Fruit fly (Drosophila melanogaster) whole organism, pupa: ENCODE data around the gene Tom70.

ENCODE experiments used
- CG10348 ChIP-seq: fragments of 200-800 bp; sonication (Bioruptor generic); IDR thresholded peaks from 2 replicates; pipeline ENCODE4 v1.3.6; 2022; ENCODE audit warnings: missing biosample characterization, missing genetic modification characterization
- CG12605 ChIP-seq: fragments of 200-800 bp; sonication (Bioruptor generic); IDR thresholded peaks from 2 replicates; pipeline ENCODE4 v1.3.6; 2022; ENCODE audit warnings: missing biosample characterization, missing genetic modification characterization
- CG13204 ChIP-seq: fragments of 200-800 bp; sonication (Bioruptor generic); optimal IDR thresholded peaks from 2 replicates; lab custom pipeline; 2018; ENCODE audit warnings: missing biosample characterization, mild to moderate bottlenecking, missing genetic modification characterization, moderate library complexity
- CG14655 ChIP-seq: fragments of 200-800 bp; sonication (Bioruptor generic); optimal IDR thresholded peaks from 3 replicates; lab custom pipeline; 2017; ENCODE audit warnings: mild to moderate bottlenecking, missing biosample characterization, missing genetic modification reagents, missing genetic modification characterization
- CG15710 ChIP-seq: fragments of 200-800 bp; sonication (Bioruptor generic); optimal IDR thresholded peaks from 2 replicates; lab custom pipeline; 2018; ENCODE audit warnings: missing biosample characterization, mild to moderate bottlenecking, missing genetic modification characterization, moderate library complexity
- CG17806 ChIP-seq: fragments of 200-800 bp; sonication (Bioruptor generic); optimal IDR thresholded peaks from 2 replicates; lab custom pipeline; 2018; ENCODE audit warnings: missing biosample characterization, mild to moderate bottlenecking, missing genetic modification characterization, moderate library complexity
- CG32121 ChIP-seq: fragments of 200-800 bp; sonication (Bioruptor generic); IDR thresholded peaks from 2 replicates; pipeline ENCODE4 v1.3.6; 2022; ENCODE audit warnings: missing biosample characterization, missing genetic modification characterization
- CG34367 ChIP-seq: fragments of 200-800 bp; sonication (Bioruptor generic); optimal IDR thresholded peaks from 2 replicates; lab custom pipeline; 2018; ENCODE audit warnings: missing biosample characterization, mild to moderate bottlenecking, missing genetic modification characterization
- CG4496 ChIP-seq: fragments of 200-800 bp; sonication (Bioruptor generic); IDR thresholded peaks from 3 replicates; pipeline ENCODE4 v1.3.6; 2022; ENCODE audit warnings: missing biosample characterization, missing genetic modification characterization
- CG8159 ChIP-seq: fragments of 200-800 bp; sonication (Bioruptor generic); optimal IDR thresholded peaks from 3 replicates; lab custom pipeline; 2018; ENCODE audit warnings: missing biosample characterization, mild to moderate bottlenecking, missing genetic modification characterization, moderate library complexity
- CG8301 ChIP-seq: fragments of 200-800 bp; sonication (Bioruptor generic); optimal IDR thresholded peaks from 2 replicates; lab custom pipeline; 2018; ENCODE audit warnings: missing biosample characterization, mild to moderate bottlenecking, missing genetic modification characterization
- CG9948 ChIP-seq: fragments of 200-800 bp; sonication (Bioruptor generic); optimal IDR thresholded peaks from 2 replicates; lab custom pipeline; 2018; ENCODE audit warnings: missing biosample characterization, mild to moderate bottlenecking, missing genetic modification characterization, moderate library complexity
- D1 ChIP-seq: fragments of 200-800 bp; sonication (Bioruptor generic); optimal IDR thresholded peaks from 2 replicates; lab custom pipeline; 2018; ENCODE audit warnings: missing biosample characterization, mild to moderate bottlenecking, missing genetic modification characterization, moderate library complexity
- EcR ChIP-seq: fragments of 200-800 bp; sonication (Bioruptor generic); optimal IDR thresholded peaks from 3 replicates; lab custom pipeline; 2019; ENCODE audit warnings: missing biosample characterization, missing genetic modification characterization, mild to moderate bottlenecking, moderate library complexity, missing genetic modification reagents
- Ets98B ChIP-seq: fragments of 200-800 bp; sonication (Bioruptor generic); IDR thresholded peaks from 2 replicates; pipeline ENCODE4 v1.3.6; 2022; ENCODE audit warnings: missing biosample characterization, missing genetic modification characterization
- Pif1A ChIP-seq: fragments of 200-800 bp; sonication (Bioruptor generic); optimal IDR thresholded peaks from 3 replicates; lab custom pipeline; 2016; ENCODE audit warnings: missing biosample characterization, missing genetic modification characterization
- Pif1B ChIP-seq: fragments of 200-800 bp; sonication (Bioruptor generic); optimal IDR thresholded peaks from 3 replicates; lab custom pipeline; 2016; ENCODE audit warnings: missing biosample characterization, missing genetic modification characterization
- Snoo ChIP-seq: fragments of 200-800 bp; sonication (Bioruptor generic); optimal IDR thresholded peaks from 3 replicates; lab custom pipeline; 2017; ENCODE audit warnings: missing biosample characterization, mild to moderate bottlenecking, missing genetic modification characterization, inconsistent platforms
- fd96Ca ChIP-seq: fragments of 200-800 bp; sonication (Bioruptor generic); IDR thresholded peaks from 3 replicates; pipeline ENCODE4 v1.3.6; 2022; ENCODE audit warnings: missing biosample characterization, missing genetic modification characterization
- gl ChIP-seq: fragments of 200-800 bp; sonication (Bioruptor generic); optimal IDR thresholded peaks from 2 replicates; lab custom pipeline; 2018; ENCODE audit warnings: missing biosample characterization, mild to moderate bottlenecking, missing genetic modification characterization
- rn ChIP-seq: fragments of 200-800 bp; sonication (Bioruptor generic); IDR thresholded peaks from 2 replicates; pipeline ENCODE4 v1.3.6; 2022; ENCODE audit warnings: missing biosample characterization, missing genetic modification characterization

The Tom70 gene

dm6 chr2L:12025505-12025904 is 12.8 kb downstream of the Tom70 start:
- TF ChIP-seq rn (GFP tag; lab: Robert Waterston, UW): no peak
- TF ChIP-seq CG9948 (tag; lab: Kevin White, UChicago): no peak
- TF ChIP-seq gl (tag; lab: Kevin White, UChicago): no peak
- TF ChIP-seq CG12605: no peak
- TF ChIP-seq Ets98B (GFP tag; lab: Robert Waterston, UW): peak; percentile 67
- TF ChIP-seq CG8301 (tag; lab: Kevin White, UChicago): peak; percentile 29
- TF ChIP-seq CG15710: peak; percentile 5
- no peak for TF ChIP-seq Snoo (tag; lab: Kevin White, UChicago)
- no peak for TF ChIP-seq CG14655 (GFP tag; lab: Kevin White, UChicago)
- peak; percentile 5 for TF ChIP-seq CG8159
- TF ChIP-seq Pif1A: no peak
- TF ChIP-seq CG17806: no peak
- TF ChIP-seq CG13204 (GFP tag; lab: Kevin White, UChicago): peak; percentile 24
- TF ChIP-seq Pif1B: no peak
- TF ChIP-seq CG10348 (GFP tag; lab: Robert Waterston, UW): 0 out of 2 replicates have a peak, but pooled peaks have one; percentile 7
- peak; percentile 66 for TF ChIP-seq EcR (GFP tag; lab: Kevin White, UChicago)
- TF ChIP-seq D1: no peak
- TF ChIP-seq CG4496 (GFP tag; lab: Robert Waterston, UW): peak; percentile 80
- peak; percentile 53; the same call in 1 of the 3 replicates for TF ChIP-seq fd96Ca (GFP tag; lab: Robert Waterston, UW)
- no peak for TF ChIP-seq CG34367 (tag; lab: Kevin White, UChicago)
- peak; percentile 41; the same call in 1 of the 2 replicates for TF ChIP-seq CG32121 (GFP tag; lab: Robert Waterston, UW)

dm6 chr2L:12024104-12024503 is 14.2 kb downstream of the Tom70 start:
- TF ChIP-seq CG15710 (no peak), CG17806 (no peak), CG32121 (GFP tag; lab: Robert Waterston, UW) (no peak), CG14655 (GFP tag; lab: Kevin White, UChicago) (no peak), Snoo (tag; lab: Kevin White, UChicago) (no peak), CG4496 (GFP tag; lab: Robert Waterston, UW) (no peak), CG34367 (tag; lab: Kevin White, UChicago) (no peak), gl (tag; lab: Kevin White, UChicago) (no peak), CG10348 (GFP tag; lab: Robert Waterston, UW) (no peak), Pif1B (no peak), CG8301 (tag; lab: Kevin White, UChicago) (no peak), Ets98B (GFP tag; lab: Robert Waterston, UW) (no peak)
- TF ChIP-seq, all 21 proteins: peak for 0

dm6 chr2L:12021193-12021592 is 17.1 kb downstream of the Tom70 start:
- no peak for TF ChIP-seq CG34367 (tag; lab: Kevin White, UChicago)
- TF ChIP-seq Pif1B: no peak
- no peak for TF ChIP-seq CG8159
- no peak for TF ChIP-seq CG4496 (GFP tag; lab: Robert Waterston, UW)
- no peak for TF ChIP-seq CG9948 (tag; lab: Kevin White, UChicago)
- no peak for TF ChIP-seq CG10348 (GFP tag; lab: Robert Waterston, UW)
- TF ChIP-seq Snoo (tag; lab: Kevin White, UChicago): no peak
- no peak for TF ChIP-seq Pif1A
- TF ChIP-seq CG12605: no peak
- TF ChIP-seq fd96Ca (GFP tag; lab: Robert Waterston, UW): no peak
- no peak for TF ChIP-seq CG14655 (GFP tag; lab: Kevin White, UChicago)

- TF ChIP-seq gl (tag; lab: Kevin White, UChicago): no peak
- no peak for TF ChIP-seq CG13204 (GFP tag; lab: Kevin White, UChicago)
- no peak for TF ChIP-seq CG14655 (GFP tag; lab: Kevin White, UChicago)
- TF ChIP-seq CG17806: no peak
- TF ChIP-seq EcR (GFP tag; lab: Kevin White, UChicago): no peak
- no peak for TF ChIP-seq Pif1A
- TF ChIP-seq rn (GFP tag; lab: Robert Waterston, UW): no peak
- TF ChIP-seq CG15710: no peak
- TF ChIP-seq CG8159: no peak
- no peak for TF ChIP-seq CG32121 (GFP tag; lab: Robert Waterston, UW)
- TF ChIP-seq CG4496 (GFP tag; lab: Robert Waterston, UW): no peak
- no peak for TF ChIP-seq CG12605
- TF ChIP-seq CG10348 (GFP tag; lab: Robert Waterston, UW): no peak
- TF ChIP-seq CG34367 (tag; lab: Kevin White, UChicago): no peak
- TF ChIP-seq D1: no peak
- no peak for TF ChIP-seq Pif1B
- TF ChIP-seq Snoo (tag; lab: Kevin White, UChicago): no peak
- no peak for TF ChIP-seq fd96Ca (GFP tag; lab: Robert Waterston, UW)
- TF ChIP-seq, all 21 proteins: peak for 0
These were observed 17.6 kb downstream of the Tom70 start, which contains the start of gene Wdr81 for dm6 chr2L:12020735-12021134. Gene Wdr81 (minus strand): TSS chr2L:12020960.

dm6 chr2L:12013741-12014393 is 24.4 kb downstream of the Tom70 start:
- TF ChIP-seq D1 (no peak), rn (GFP tag; lab: Robert Waterston, UW) (no peak), Snoo (tag; lab: Kevin White, UChicago) (peak; percentile 62), CG8301 (tag; lab: Kevin White, UChicago) (peak; percentile 33), CG12605 (peak; percentile 42), CG4496 (GFP tag; lab: Robert Waterston, UW) (peak; percentile 68), EcR (GFP tag; lab: Kevin White, UChicago) (peak; percentile 100), fd96Ca (GFP tag; lab: Robert Waterston, UW) (peak; percentile 67; the same call in 2 of the 3 replicates), CG15710 (peak; percentile 30), CG10348 (GFP tag; lab: Robert Waterston, UW) (no peak), CG34367 (tag; lab: Kevin White, UChicago) (peak; percentile 29), CG9948 (tag; lab: Kevin White, UChicago) (no peak), Pif1A (peak; percentile 38), CG32121 (GFP tag; lab: Robert Waterston, UW) (no peak; the same call in 1 of the 2 replicates), CG14655 (GFP tag; lab: Kevin White, UChicago) (no peak), CG17806 (peak; percentile 32), CG8159 (peak; percentile 21), CG13204 (GFP tag; lab: Kevin White, UChicago) (peak; percentile 98), gl (tag; lab: Kevin White, UChicago) (peak; percentile 85), Ets98B (GFP tag; lab: Robert Waterston, UW) (no peak), Pif1B (peak; percentile 36)
